Fruit fly (Drosophila melanogaster) whole organism, prepupa: ENCODE results near the gene CG9263.

Experiments used
- Blimp-1 ChIP-seq: fragments of 200-800 bp; sonication (Bioruptor generic); optimal IDR thresholded peaks from 3 replicates; lab custom pipeline; 2017; ENCODE audit warnings: missing biosample characterization, missing genetic modification characterization, mild to moderate bottlenecking, moderate library complexity, missing genetic modification reagents
- CG11294 ChIP-seq: fragments of 200-800 bp; sonication (Bioruptor generic); IDR thresholded peaks from 2 replicates; pipeline ENCODE4 v1.3.6; 2022; ENCODE audit warnings: missing biosample characterization, missing genetic modification characterization
- CG11762 ChIP-seq: fragments of 200-800 bp; sonication (Bioruptor generic); optimal IDR thresholded peaks from 3 replicates; lab custom pipeline; 2016; ENCODE audit warnings: missing biosample characterization, missing genetic modification characterization; ENCODE audit not compliant: insufficient read depth
- CG11902 ChIP-seq: fragments of 200-800 bp; sonication (Bioruptor generic); optimal IDR thresholded peaks from 3 replicates; lab custom pipeline; 2016; ENCODE audit warnings: missing biosample characterization, missing genetic modification characterization
- CG15336 ChIP-seq: fragments of 200-800 bp; sonication (Bioruptor generic); IDR thresholded peaks from 2 replicates; pipeline ENCODE4 v1.3.6; 2022; ENCODE audit warnings: missing biosample characterization, missing genetic modification characterization
- CG1621 ChIP-seq: fragments of 200-800 bp; sonication (Bioruptor generic); optimal IDR thresholded peaks from 3 replicates; lab custom pipeline; 2018; ENCODE audit warnings: missing biosample characterization, mild to moderate bottlenecking, missing genetic modification characterization
- CG16779 ChIP-seq: fragments of 200-800 bp; sonication (Bioruptor generic); optimal IDR thresholded peaks from 3 replicates; lab custom pipeline; 2017; ENCODE audit warnings: missing biosample characterization, mild to moderate bottlenecking, missing genetic modification characterization
- CG3032 ChIP-seq: fragments of 200-800 bp; optimal IDR thresholded peaks from 2 replicates; lab custom pipeline; 2019; ENCODE audit warnings: missing biosample characterization, mild to moderate bottlenecking, missing genetic modification characterization, moderate library complexity
- CG31627 ChIP-seq: fragments of 200-800 bp; sonication (Bioruptor generic); optimal IDR thresholded peaks from 3 replicates; lab custom pipeline; 2016; ENCODE audit warnings: missing biosample characterization, missing genetic modification characterization
- CG32006 ChIP-seq: fragments of 200-800 bp; sonication (Bioruptor generic); optimal IDR thresholded peaks from 3 replicates; lab custom pipeline; 2017; ENCODE audit warnings: missing biosample characterization, mild to moderate bottlenecking, missing genetic modification characterization
- CG3919 ChIP-seq: fragments of 200-800 bp; sonication (Bioruptor generic); optimal IDR thresholded peaks from 3 replicates; lab custom pipeline; 2016; ENCODE audit warnings: missing biosample characterization, missing genetic modification characterization
- CG6163 ChIP-seq: fragments of 200-800 bp; sonication (Bioruptor generic); IDR thresholded peaks from 3 replicates; pipeline ENCODE4 v1.3.6; 2022; ENCODE audit warnings: missing biosample characterization, missing genetic modification characterization
- CG6792 ChIP-seq: fragments of 200-800 bp; sonication (Bioruptor generic); optimal IDR thresholded peaks from 3 replicates; lab custom pipeline; 2016; ENCODE audit warnings: missing biosample characterization, missing genetic modification characterization
- CG6808 ChIP-seq: fragments of 200-800 bp; sonication (Bioruptor generic); optimal IDR thresholded peaks from 3 replicates; lab custom pipeline; 2017; ENCODE audit warnings: missing biosample characterization, missing genetic modification characterization, mild to moderate bottlenecking, moderate library complexity, missing genetic modification reagents
- CG6854 ChIP-seq: fragments of 200-800 bp; sonication (Bioruptor generic); optimal IDR thresholded peaks from 2 replicates; lab custom pipeline; 2017; ENCODE audit warnings: missing biosample characterization, mild to moderate bottlenecking, missing genetic modification characterization
- CG7368 ChIP-seq: fragments of 200-800 bp; sonication (Bioruptor generic); optimal IDR thresholded peaks from 3 replicates; lab custom pipeline; 2016; ENCODE audit warnings: missing biosample characterization, missing genetic modification characterization
- CG8119 ChIP-seq: fragments of 200-800 bp; sonication (Bioruptor generic); IDR thresholded peaks from 3 replicates; pipeline ENCODE4 v1.3.6; 2022; ENCODE audit warnings: missing biosample characterization, missing genetic modification characterization
- CG8319 ChIP-seq: fragments of 200-800 bp; sonication (Bioruptor generic); optimal IDR thresholded peaks from 3 replicates; lab custom pipeline; 2016; ENCODE audit warnings: missing biosample characterization, missing genetic modification characterization
- CG8632 ChIP-seq: fragments of 200-800 bp; sonication (Bioruptor generic); optimal IDR thresholded peaks from 3 replicates; lab custom pipeline; 2016; ENCODE audit warnings: missing biosample characterization, missing genetic modification characterization
- CG9139 ChIP-seq: fragments of 200-800 bp; sonication (Bioruptor generic); optimal IDR thresholded peaks from 3 replicates; lab custom pipeline; 2017; ENCODE audit warnings: missing biosample characterization, mild to moderate bottlenecking, missing genetic modification characterization
- Eip75B ChIP-seq: fragments of 200-800 bp; sonication (Bioruptor generic); optimal IDR thresholded peaks from 3 replicates; lab custom pipeline; 2016; ENCODE audit warnings: missing biosample characterization, missing genetic modification characterization
- Eip78C ChIP-seq: fragments of 200-800 bp; sonication (Bioruptor generic); peaks from one replicate; lab custom pipeline; 2016; ENCODE audit warnings: missing biosample characterization, missing genetic modification characterization
- Ets96B ChIP-seq: fragments of 200-800 bp; optimal IDR thresholded peaks from 2 replicates; lab custom pipeline; 2019; ENCODE audit warnings: missing biosample characterization, mild to moderate bottlenecking, missing genetic modification characterization, moderate library complexity
- Gug ChIP-seq: fragments of 200-800 bp; sonication (Bioruptor generic); IDR thresholded peaks from 2 replicates; pipeline ENCODE4 v1.3.6; 2022; ENCODE audit warnings: missing biosample characterization, missing genetic modification characterization
- Hr39 ChIP-seq: fragments of 200-800 bp; sonication (Bioruptor generic); optimal IDR thresholded peaks from 2 replicates; lab custom pipeline; 2016; ENCODE audit warnings: missing biosample characterization, missing genetic modification characterization
- Hr4 ChIP-seq: fragments of 200-800 bp; sonication (Bioruptor generic); optimal IDR thresholded peaks from 3 replicates; lab custom pipeline; 2016; ENCODE audit warnings: missing biosample characterization, missing genetic modification characterization
- Lpt ChIP-seq: fragments of 200-800 bp; sonication (Bioruptor generic); optimal IDR thresholded peaks from 3 replicates; lab custom pipeline; 2016; ENCODE audit warnings: missing biosample characterization, missing genetic modification characterization
- Met ChIP-seq: fragments of 200-800 bp; sonication (Bioruptor generic); optimal IDR thresholded peaks from 3 replicates; lab custom pipeline; 2016; ENCODE audit warnings: missing biosample characterization, missing genetic modification characterization
- OdsH ChIP-seq: fragments of 200-800 bp; sonication (Bioruptor generic); optimal IDR thresholded peaks from 3 replicates; lab custom pipeline; 2016; ENCODE audit warnings: missing biosample characterization, missing genetic modification characterization
- Smox ChIP-seq: fragments of 200-800 bp; sonication (Bioruptor generic); optimal IDR thresholded peaks from 3 replicates; lab custom pipeline; 2016; ENCODE audit warnings: missing biosample characterization, missing genetic modification characterization
- Sox102F ChIP-seq: fragments of 200-800 bp; sonication (Bioruptor generic); optimal IDR thresholded peaks from 2 replicates; lab custom pipeline; 2016; ENCODE audit warnings: missing biosample characterization, mild to moderate bottlenecking, missing genetic modification characterization
- Sox15 ChIP-seq: fragments of 200-800 bp; sonication (Bioruptor generic); optimal IDR thresholded peaks from 3 replicates; lab custom pipeline; 2016; ENCODE audit warnings: missing biosample characterization, missing genetic modification characterization
- acj6 ChIP-seq: fragments of 200-800 bp; sonication (Bioruptor generic); optimal IDR thresholded peaks from 3 replicates; lab custom pipeline; 2016; ENCODE audit warnings: missing biosample characterization, missing genetic modification characterization
- cyc ChIP-seq: fragments of 200-800 bp; sonication (Bioruptor generic); optimal IDR thresholded peaks from 3 replicates; lab custom pipeline; 2016; ENCODE audit warnings: missing biosample characterization, missing genetic modification characterization
- dac ChIP-seq: fragments of 200-800 bp; sonication (Bioruptor generic); optimal IDR thresholded peaks from 2 replicates; lab custom pipeline; 2017; ENCODE audit warnings: missing biosample characterization, mild to moderate bottlenecking, missing genetic modification characterization
- dsx ChIP-seq: fragments of 200-800 bp; optimal IDR thresholded peaks from 3 replicates; lab custom pipeline; 2019; ENCODE audit warnings: missing biosample characterization, mild to moderate bottlenecking, missing genetic modification characterization, moderate library complexity; ENCODE audit not compliant: poor library complexity, severe bottlenecking
- fd85E ChIP-seq: fragments of 200-800 bp; sonication (Bioruptor generic); optimal IDR thresholded peaks from 3 replicates; lab custom pipeline; 2016; ENCODE audit warnings: missing biosample characterization, missing genetic modification characterization
- fkh ChIP-seq: fragments of 200-800 bp; sonication (Bioruptor generic); optimal IDR thresholded peaks from 3 replicates; lab custom pipeline; 2017; ENCODE audit warnings: missing biosample characterization, mild to moderate bottlenecking, missing genetic modification characterization, moderate library complexity
- net ChIP-seq: fragments of 200-800 bp; sonication (Bioruptor generic); optimal IDR thresholded peaks from 3 replicates; lab custom pipeline; 2016; ENCODE audit warnings: missing biosample characterization, missing genetic modification characterization
- pdm3 ChIP-seq: fragments of 200-800 bp; sonication (Bioruptor generic); optimal IDR thresholded peaks from 3 replicates; lab custom pipeline; 2016; ENCODE audit warnings: missing biosample characterization, missing genetic modification characterization
- svp ChIP-seq: fragments of 200-800 bp; sonication (Bioruptor generic); peaks from one replicate; lab custom pipeline; 2016; ENCODE audit warnings: missing biosample characterization, missing genetic modification characterization
- topi ChIP-seq: fragments of 200-800 bp; sonication (Bioruptor generic); optimal IDR thresholded peaks from 3 replicates; lab custom pipeline; 2016; ENCODE audit warnings: missing biosample characterization, missing genetic modification characterization
- vri ChIP-seq: fragments of 200-800 bp; sonication (Bioruptor generic); optimal IDR thresholded peaks from 3 replicates; lab custom pipeline; 2016; ENCODE audit warnings: missing biosample characterization, mild to moderate bottlenecking, missing genetic modification characterization

Gene CG9263

DNA sequence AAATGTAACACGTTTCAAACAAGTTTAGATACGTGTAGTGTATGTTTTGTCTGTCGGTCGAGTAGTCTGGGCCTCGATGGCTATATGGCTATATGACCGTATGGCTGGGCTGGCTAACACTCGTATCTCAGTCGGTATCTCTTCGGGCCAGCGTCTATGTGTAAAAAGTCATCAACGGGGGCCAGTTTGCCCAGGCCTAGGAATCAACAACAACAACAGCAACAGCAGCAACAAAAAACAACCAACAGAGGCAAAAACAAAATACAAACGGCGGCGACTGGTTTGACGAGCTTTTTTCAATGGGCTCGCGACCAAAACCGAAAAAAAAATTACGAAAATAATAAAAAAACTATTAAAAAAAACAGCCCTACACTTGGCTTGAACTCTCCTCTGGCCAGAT lies 3.3 kb upstream of the CG9263 start (continued):
- TF ChIP-seq Met (GFP tag; lab: Kevin White, UChicago): no peak
- peak; percentile 14 for TF ChIP-seq CG3919 (GFP tag; lab: Kevin White, UChicago)
- no peak for TF ChIP-seq CG31627 (GFP tag; lab: Kevin White, UChicago)
- TF ChIP-seq CG11294 (GFP tag; lab: Robert Waterston, UW): no peak
- peak; percentile 7 for TF ChIP-seq Eip75B (GFP tag; lab: Kevin White, UChicago)
- peak; percentile 83 for TF ChIP-seq CG6163
- TF ChIP-seq CG6792 (GFP tag; lab: Kevin White, UChicago): no peak
- no peak for TF ChIP-seq pdm3
- no peak for TF ChIP-seq topi (GFP tag; lab: Kevin White, UChicago)
- no peak for TF ChIP-seq CG8319 (GFP tag; lab: Kevin White, UChicago)
- no peak for TF ChIP-seq CG6854 (GFP tag; lab: Kevin White, UChicago)
- peak; percentile 26 for TF ChIP-seq CG8632 (GFP tag; lab: Kevin White, UChicago)
- TF ChIP-seq CG15336: peak; percentile 69
- peak; percentile 85 for TF ChIP-seq CG8119 (GFP tag; lab: Robert Waterston, UW)
- no peak for TF ChIP-seq CG7368 (GFP tag; lab: Kevin White, UChicago)
- no peak for TF ChIP-seq fkh (GFP tag; lab: Kevin White, UChicago)
- TF ChIP-seq Hr4 (GFP tag; lab: Kevin White, UChicago): peak; percentile 1
- TF ChIP-seq cyc (GFP tag; lab: Kevin White, UChicago): no peak
- peak; percentile 85 for TF ChIP-seq CG1621 (tag; lab: Kevin White, UChicago)
- no peak for TF ChIP-seq Sox15 (GFP tag; lab: Kevin White, UChicago)
- TF ChIP-seq acj6: no peak
- TF ChIP-seq CG11902 (GFP tag; lab: Kevin White, UChicago): no peak
- no peak for TF ChIP-seq Hr39
- TF ChIP-seq CG9139 (GFP tag; lab: Kevin White, UChicago): peak; percentile 96
- TF ChIP-seq Eip78C (GFP tag; lab: Kevin White, UChicago): peak; percentile 57
- peak; percentile 81 for TF ChIP-seq Ets96B (tag; lab: Kevin White, UChicago)
- no peak for TF ChIP-seq OdsH
- no peak for TF ChIP-seq Smox (GFP tag; lab: Kevin White, UChicago)
- TF ChIP-seq Gug: no peak
- TF ChIP-seq net: peak; percentile 58
- TF ChIP-seq CG32006 (GFP tag; lab: Kevin White, UChicago): peak; percentile 30

DNA sequence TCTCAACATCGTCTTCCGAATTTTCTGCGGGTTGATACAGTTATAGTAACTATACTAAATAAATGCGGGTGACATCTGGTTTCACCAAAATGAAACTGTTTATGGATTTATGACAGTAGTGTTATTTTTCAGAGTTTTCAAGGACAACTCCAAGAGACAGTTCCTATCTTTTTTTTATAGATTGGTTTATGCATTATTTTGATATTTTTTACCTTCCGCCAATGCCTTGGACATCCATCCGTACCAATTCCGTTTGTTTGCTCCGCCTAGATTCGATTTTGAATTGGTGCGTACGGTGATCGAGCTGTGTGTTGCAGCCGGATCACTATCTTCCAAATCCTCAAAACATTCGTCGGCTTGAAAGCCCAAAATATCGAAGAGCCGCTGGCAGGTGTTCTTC lies 408 bp downstream of the CG9263 start, which contains the start of gene CG16853:
TSS of gene CG16853 (plus strand) at position 301 of the 400 bp plus-strand sequence.
- TF ChIP-seq CG31627 (GFP tag; lab: Kevin White, UChicago) (no peak), CG11294 (GFP tag; lab: Robert Waterston, UW) (no peak), CG3032 (tag; lab: Kevin White, UChicago) (no peak), vri (GFP tag; lab: Kevin White, UChicago) (no peak), CG16779 (tag; lab: Kevin White, UChicago) (no peak), CG15336 (no peak), CG3919 (GFP tag; lab: Kevin White, UChicago) (no peak), Eip78C (GFP tag; lab: Kevin White, UChicago) (no peak), cyc (GFP tag; lab: Kevin White, UChicago) (no peak), dac (GFP tag; lab: Kevin White, UChicago) (no peak), Sox15 (GFP tag; lab: Kevin White, UChicago) (no peak), Sox102F (no peak), Hr4 (GFP tag; lab: Kevin White, UChicago) (no peak), Eip75B (GFP tag; lab: Kevin White, UChicago) (no peak), svp (GFP tag; lab: Kevin White, UChicago) (no peak), CG6808 (GFP tag; lab: Kevin White, UChicago) (no peak), Hr39 (no peak)

dm6 chr2L:13540704-13541103 lies 1.7 kb downstream of the CG9263 start, which contains the start of gene CG16852:
Gene CG16852 (plus strand): TSS chr2L:13540751.
- no peak for TF ChIP-seq Eip78C (GFP tag; lab: Kevin White, UChicago)
- no peak for TF ChIP-seq Lpt (GFP tag; lab: Kevin White, UChicago)
- no peak for TF ChIP-seq dac (GFP tag; lab: Kevin White, UChicago)
- no peak for TF ChIP-seq CG11762
- no peak for TF ChIP-seq CG15336
- TF ChIP-seq Blimp-1 (GFP tag; lab: Kevin White, UChicago): no peak
- TF ChIP-seq dsx (GFP tag; lab: Kevin White, UChicago): no peak
- no peak for TF ChIP-seq CG8319 (GFP tag; lab: Kevin White, UChicago)
- no peak for TF ChIP-seq Smox (GFP tag; lab: Kevin White, UChicago)
- no peak for TF ChIP-seq Ets96B (tag; lab: Kevin White, UChicago)
- TF ChIP-seq Gug: no peak
- TF ChIP-seq fd85E (GFP tag; lab: Kevin White, UChicago): no peak
- no peak for TF ChIP-seq Hr4 (GFP tag; lab: Kevin White, UChicago)
